Fruit fly (Drosophila melanogaster) Kc167 (cell line): ENCODE measurements around the gene CG5347.

ENCODE experiments used
- Myc ChIP-seq: fragments of >200 bp; optimal IDR thresholded peaks from 2 replicates; lab custom pipeline; 2017; ENCODE audit warnings: missing external identifiers
- Sin3A ChIP-seq: fragments of >200 bp; optimal IDR thresholded peaks from 2 replicates; lab custom pipeline; 2018; ENCODE audit warnings: missing external identifiers
- h ChIP-seq: fragments of >200 bp; optimal IDR thresholded peaks from 3 replicates; lab custom pipeline; 2018; ENCODE audit warnings: missing external identifiers
- insv ChIP-seq: fragments of >200 bp; optimal IDR thresholded peaks from 3 replicates; lab custom pipeline; 2018; ENCODE audit warnings: missing external identifiers
- psq ChIP-seq: fragments of >200 bp; optimal IDR thresholded peaks from 2 replicates; lab custom pipeline; 2017; ENCODE audit warnings: missing external identifiers

DNA sequence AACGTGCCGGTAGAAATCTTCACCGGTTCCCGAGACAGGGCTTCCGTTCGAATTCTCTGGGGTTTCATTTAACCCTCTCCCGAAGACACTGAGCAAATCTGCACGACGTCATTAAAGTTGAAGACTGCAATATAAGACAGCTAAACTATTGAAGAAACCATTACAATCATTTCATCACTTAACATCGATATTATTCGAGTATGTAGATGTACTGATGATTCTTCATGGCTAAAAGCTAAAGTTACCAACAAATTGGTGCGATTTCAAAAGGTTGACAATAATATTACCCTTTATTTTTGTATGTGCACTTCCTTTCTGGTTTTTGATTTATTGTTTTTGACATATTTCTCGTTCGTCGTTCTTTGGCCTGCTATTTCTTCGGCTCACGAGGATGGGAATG lies 26.1 kb upstream of the CG5347 start:
- TF ChIP-seq h, result no peak
- no peak for TF ChIP-seq psq (lab: Kevin White, UChicago)
- no peak for TF ChIP-seq Sin3A (lab: Kevin White, UChicago)
- TF ChIP-seq insv (lab: Kevin White, UChicago), result no peak
- no peak for TF ChIP-seq Myc
